Fruit fly (Drosophila melanogaster): ENCODE data around the gene CG14313.

CG14313 gene

DNA sequence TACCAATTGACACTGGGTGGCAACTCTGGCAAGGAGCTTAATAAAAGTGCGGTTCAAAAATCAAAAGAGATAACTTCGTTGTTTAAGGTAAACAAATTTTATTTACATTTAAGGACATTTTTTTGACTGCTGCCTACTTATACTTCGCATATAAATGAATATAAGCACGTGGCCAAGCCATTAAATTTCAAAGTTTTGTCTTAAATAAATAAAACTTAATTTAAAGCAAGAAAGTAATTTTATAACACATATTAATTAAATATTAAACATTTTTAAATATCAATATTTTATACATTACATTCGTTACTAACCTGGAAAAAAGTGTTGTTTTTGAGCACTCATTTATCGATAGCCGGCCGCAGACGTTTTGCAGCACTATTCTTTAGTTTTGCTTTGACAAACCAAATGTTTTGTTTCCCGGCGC, 3.1 kb downstream of the CG14313 start, which contains the start of the genes CG12321 and MED17 (continued):
- TF ChIP-seq CG15696 (tag; optimal IDR thresholded peaks at IDR 0.05) (peak; percentile 77), Camta (GFP tag; optimal IDR thresholded peaks at IDR 0.05) (no peak), rib (GFP tag; IDR thresholded peaks at IDR 0.05) (peak; percentile 54), MESR4 (GFP tag; optimal IDR thresholded peaks at IDR 0.05) (no peak), amos (GFP tag; IDR thresholded peaks at IDR 0.05; ENCODE audit: partially characterized antibody) (no peak), Oli (tag; optimal IDR thresholded peaks at IDR 0.05) (peak; percentile 89), Hsf (GFP tag; optimal IDR thresholded peaks at IDR 0.05) (peak; percentile 79), Dad (GFP tag; optimal IDR thresholded peaks at IDR 0.05) (no peak), CG6254 (GFP tag; optimal IDR thresholded peaks at IDR 0.05) (peak; percentile 70), CG13894 (tag; optimal IDR thresholded peaks at IDR 0.05) (no peak), Dbx (GFP tag; IDR thresholded peaks at IDR 0.05) (peak; percentile 96), danr (GFP tag; IDR thresholded peaks at IDR 0.05) (peak; percentile 73; the same call in 1 of the 2 replicates), CG9797 (GFP tag; optimal IDR thresholded peaks at IDR 0.05) (peak; percentile 22), CG4404 (GFP tag; IDR thresholded peaks at IDR 0.05) (peak; percentile 86), Sox102F (GFP tag; optimal IDR thresholded peaks at IDR 0.05) (peak; percentile 91), CG7556 (GFP tag; optimal IDR thresholded peaks at IDR 0.05) (peak; percentile 85), tap (tag; optimal IDR thresholded peaks at IDR 0.05) (peak; percentile 52), CG13775 (GFP tag; optimal IDR thresholded peaks at IDR 0.05) (peak; percentile 94), CG17359 (tag; optimal IDR thresholded peaks at IDR 0.05) (peak; percentile 84), CG16813 (GFP tag; IDR thresholded peaks at IDR 0.05; ENCODE audit: partially characterized antibody) (peak; percentile 42; the same call in 1 of the 3 replicates), CG9727 (GFP tag; optimal IDR thresholded peaks at IDR 0.05) (peak; percentile 90), CG15514 (GFP tag; optimal IDR thresholded peaks at IDR 0.05) (peak; percentile 86), pnt (GFP tag; optimal IDR thresholded peaks at IDR 0.05) (peak; percentile 53), salm (tag; optimal IDR thresholded peaks at IDR 0.05) (no peak), pum (GFP tag; optimal IDR thresholded peaks at IDR 0.05) (peak; percentile 31), CG11695 (GFP tag; IDR thresholded peaks at IDR 0.05) (peak; percentile 70), CG4730 (GFP tag; IDR thresholded peaks at IDR 0.05) (peak; percentile 79), CG5180 (GFP tag; optimal IDR thresholded peaks at IDR 0.05) (no peak), CG6689 (GFP tag; IDR thresholded peaks at IDR 0.05) (peak; percentile 81), pros (GFP tag; optimal IDR thresholded peaks at IDR 0.05) (no peak), Hr39 (optimal IDR thresholded peaks at IDR 0.05) (no peak), D19B (GFP tag; optimal IDR thresholded peaks at IDR 0.05) (peak; percentile 78), bbx (GFP tag; IDR thresholded peaks at IDR 0.05; ENCODE audit: partially characterized antibody) (no peak), CG14710 (tag; optimal IDR thresholded peaks at IDR 0.05) (peak; percentile 92), CG7745 (tag; optimal IDR thresholded peaks at IDR 0.05) (no peak), Lim3 (GFP tag; IDR thresholded peaks at IDR 0.05) (peak; percentile 64; the same call in 1 of the 2 replicates), sc (optimal IDR thresholded peaks at IDR 0.05) (no peak), sc (GFP tag; optimal IDR thresholded peaks at IDR 0.05) (peak; percentile 85), CG8290 (GFP tag; optimal IDR thresholded peaks at IDR 0.05) (peak; percentile 96), CG8290 (tag; optimal IDR thresholded peaks at IDR 0.05) (peak; percentile 73 to 85), Dp (GFP tag; optimal IDR thresholded peaks at IDR 0.05) (peak; percentile 66), Nf-YA (GFP tag; IDR thresholded peaks at IDR 0.05) (peak; percentile 80), dm (GFP tag; optimal IDR thresholded peaks at IDR 0.05) (peak; percentile 12), H15 (GFP tag; IDR thresholded peaks at IDR 0.05) (peak; percentile 72; the same call in 2 of the 3 replicates), org-1 (GFP tag; optimal IDR thresholded peaks at IDR 0.05) (peak; percentile 62), gfzf (GFP tag; optimal IDR thresholded peaks at IDR 0.05) (no peak), CG8089 (GFP tag; optimal IDR thresholded peaks at IDR 0.05) (peak; percentile 40), Hmr (GFP tag; optimal IDR thresholded peaks at IDR 0.05) (peak; percentile 91), CG10565 (GFP tag; optimal IDR thresholded peaks at IDR 0.05) (peak; percentile 41), Spps (tag; optimal IDR thresholded peaks at IDR 0.05) (peak; percentile 57), hb (GFP tag; IDR thresholded peaks at IDR 0.05; ENCODE audit: partially characterized antibody) (no peak)
